Fruit fly (Drosophila melanogaster) whole organism, pupa: Measurements from ENCODE around the gene aay.

Experiments
- CG10348 ChIP-seq: fragments of 200-800 bp; sonication (Bioruptor generic); IDR thresholded peaks from 2 replicates; pipeline ENCODE4 v1.3.6; 2022; ENCODE audit warnings: missing biosample characterization, missing genetic modification characterization
- CG12605 ChIP-seq: fragments of 200-800 bp; sonication (Bioruptor generic); IDR thresholded peaks from 2 replicates; pipeline ENCODE4 v1.3.6; 2022; ENCODE audit warnings: missing biosample characterization, missing genetic modification characterization
- CG13204 ChIP-seq: fragments of 200-800 bp; sonication (Bioruptor generic); optimal IDR thresholded peaks from 2 replicates; lab custom pipeline; 2018; ENCODE audit warnings: missing biosample characterization, mild to moderate bottlenecking, missing genetic modification characterization, moderate library complexity
- CG14655 ChIP-seq: fragments of 200-800 bp; sonication (Bioruptor generic); optimal IDR thresholded peaks from 3 replicates; lab custom pipeline; 2017; ENCODE audit warnings: mild to moderate bottlenecking, missing biosample characterization, missing genetic modification reagents, missing genetic modification characterization
- CG15710 ChIP-seq: fragments of 200-800 bp; sonication (Bioruptor generic); optimal IDR thresholded peaks from 2 replicates; lab custom pipeline; 2018; ENCODE audit warnings: missing biosample characterization, mild to moderate bottlenecking, missing genetic modification characterization, moderate library complexity
- CG17806 ChIP-seq: fragments of 200-800 bp; sonication (Bioruptor generic); optimal IDR thresholded peaks from 2 replicates; lab custom pipeline; 2018; ENCODE audit warnings: missing biosample characterization, mild to moderate bottlenecking, missing genetic modification characterization, moderate library complexity
- CG32121 ChIP-seq: fragments of 200-800 bp; sonication (Bioruptor generic); IDR thresholded peaks from 2 replicates; pipeline ENCODE4 v1.3.6; 2022; ENCODE audit warnings: missing biosample characterization, missing genetic modification characterization
- CG34367 ChIP-seq: fragments of 200-800 bp; sonication (Bioruptor generic); optimal IDR thresholded peaks from 2 replicates; lab custom pipeline; 2018; ENCODE audit warnings: missing biosample characterization, mild to moderate bottlenecking, missing genetic modification characterization
- CG4496 ChIP-seq: fragments of 200-800 bp; sonication (Bioruptor generic); IDR thresholded peaks from 3 replicates; pipeline ENCODE4 v1.3.6; 2022; ENCODE audit warnings: missing biosample characterization, missing genetic modification characterization
- CG8159 ChIP-seq: fragments of 200-800 bp; sonication (Bioruptor generic); optimal IDR thresholded peaks from 3 replicates; lab custom pipeline; 2018; ENCODE audit warnings: missing biosample characterization, mild to moderate bottlenecking, missing genetic modification characterization, moderate library complexity
- CG8301 ChIP-seq: fragments of 200-800 bp; sonication (Bioruptor generic); optimal IDR thresholded peaks from 2 replicates; lab custom pipeline; 2018; ENCODE audit warnings: missing biosample characterization, mild to moderate bottlenecking, missing genetic modification characterization
- CG9948 ChIP-seq: fragments of 200-800 bp; sonication (Bioruptor generic); optimal IDR thresholded peaks from 2 replicates; lab custom pipeline; 2018; ENCODE audit warnings: missing biosample characterization, mild to moderate bottlenecking, missing genetic modification characterization, moderate library complexity
- D1 ChIP-seq: fragments of 200-800 bp; sonication (Bioruptor generic); optimal IDR thresholded peaks from 2 replicates; lab custom pipeline; 2018; ENCODE audit warnings: missing biosample characterization, mild to moderate bottlenecking, missing genetic modification characterization, moderate library complexity
- EcR ChIP-seq: fragments of 200-800 bp; sonication (Bioruptor generic); optimal IDR thresholded peaks from 3 replicates; lab custom pipeline; 2019; ENCODE audit warnings: missing biosample characterization, missing genetic modification characterization, mild to moderate bottlenecking, moderate library complexity, missing genetic modification reagents
- Ets98B ChIP-seq: fragments of 200-800 bp; sonication (Bioruptor generic); IDR thresholded peaks from 2 replicates; pipeline ENCODE4 v1.3.6; 2022; ENCODE audit warnings: missing biosample characterization, missing genetic modification characterization
- Pif1A ChIP-seq: fragments of 200-800 bp; sonication (Bioruptor generic); optimal IDR thresholded peaks from 3 replicates; lab custom pipeline; 2016; ENCODE audit warnings: missing biosample characterization, missing genetic modification characterization
- Pif1B ChIP-seq: fragments of 200-800 bp; sonication (Bioruptor generic); optimal IDR thresholded peaks from 3 replicates; lab custom pipeline; 2016; ENCODE audit warnings: missing biosample characterization, missing genetic modification characterization
- Snoo ChIP-seq: fragments of 200-800 bp; sonication (Bioruptor generic); optimal IDR thresholded peaks from 3 replicates; lab custom pipeline; 2017; ENCODE audit warnings: missing biosample characterization, mild to moderate bottlenecking, missing genetic modification characterization, inconsistent platforms
- fd96Ca ChIP-seq: fragments of 200-800 bp; sonication (Bioruptor generic); IDR thresholded peaks from 3 replicates; pipeline ENCODE4 v1.3.6; 2022; ENCODE audit warnings: missing biosample characterization, missing genetic modification characterization
- gl ChIP-seq: fragments of 200-800 bp; sonication (Bioruptor generic); optimal IDR thresholded peaks from 2 replicates; lab custom pipeline; 2018; ENCODE audit warnings: missing biosample characterization, mild to moderate bottlenecking, missing genetic modification characterization
- rn ChIP-seq: fragments of 200-800 bp; sonication (Bioruptor generic); IDR thresholded peaks from 2 replicates; pipeline ENCODE4 v1.3.6; 2022; ENCODE audit warnings: missing biosample characterization, missing genetic modification characterization

aay gene

DNA sequence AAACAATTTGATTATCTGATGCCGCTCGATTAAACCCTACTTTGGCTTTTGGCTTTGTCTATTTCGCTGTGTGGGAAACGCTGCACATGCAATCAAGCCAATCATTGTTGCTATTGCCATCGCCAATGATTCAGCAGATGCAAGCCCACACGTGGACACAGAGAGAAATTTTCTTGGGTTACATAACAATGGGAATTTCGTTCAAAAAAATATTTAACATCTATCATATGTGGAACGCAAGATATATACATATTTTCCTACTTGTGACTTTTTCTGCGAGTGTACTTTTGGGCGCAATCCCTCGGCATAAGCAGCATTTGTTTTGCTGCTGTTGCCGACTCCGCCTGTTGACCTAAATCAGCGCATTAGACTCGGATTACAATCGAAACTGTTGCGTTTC, 3.7 kb upstream of the aay start:
- TF ChIP-seq Ets98B (GFP tag; lab: Robert Waterston, UW) (peak; percentile 85), CG10348 (GFP tag; lab: Robert Waterston, UW) (no peak), CG9948 (peak; percentile 45), CG15710 (tag; lab: Kevin White, UChicago) (peak; percentile 40), CG4496 (GFP tag; lab: Robert Waterston, UW) (peak; percentile 85), CG12605 (GFP tag; lab: Robert Waterston, UW) (peak; percentile 62), gl (tag; lab: Kevin White, UChicago) (no peak), CG8301 (tag; lab: Kevin White, UChicago) (peak; percentile 53), D1 (tag; lab: Kevin White, UChicago) (no peak), CG13204 (GFP tag; lab: Kevin White, UChicago) (no peak), rn (peak; percentile 60), CG8159 (tag; lab: Kevin White, UChicago) (peak; percentile 47), Pif1A (GFP tag; lab: Kevin White, UChicago) (peak; percentile 61), CG17806 (tag; lab: Kevin White, UChicago) (peak; percentile 64), CG34367 (tag; lab: Kevin White, UChicago) (peak; percentile 21), CG32121 (GFP tag; lab: Robert Waterston, UW) (peak; percentile 90), EcR (GFP tag; lab: Kevin White, UChicago) (no peak), Pif1B (GFP tag; lab: Kevin White, UChicago) (peak; percentile 5), CG14655 (GFP tag; lab: Kevin White, UChicago) (peak; percentile 36), fd96Ca (peak; percentile 89), Snoo (tag; lab: Kevin White, UChicago) (peak; percentile 21)

DNA sequence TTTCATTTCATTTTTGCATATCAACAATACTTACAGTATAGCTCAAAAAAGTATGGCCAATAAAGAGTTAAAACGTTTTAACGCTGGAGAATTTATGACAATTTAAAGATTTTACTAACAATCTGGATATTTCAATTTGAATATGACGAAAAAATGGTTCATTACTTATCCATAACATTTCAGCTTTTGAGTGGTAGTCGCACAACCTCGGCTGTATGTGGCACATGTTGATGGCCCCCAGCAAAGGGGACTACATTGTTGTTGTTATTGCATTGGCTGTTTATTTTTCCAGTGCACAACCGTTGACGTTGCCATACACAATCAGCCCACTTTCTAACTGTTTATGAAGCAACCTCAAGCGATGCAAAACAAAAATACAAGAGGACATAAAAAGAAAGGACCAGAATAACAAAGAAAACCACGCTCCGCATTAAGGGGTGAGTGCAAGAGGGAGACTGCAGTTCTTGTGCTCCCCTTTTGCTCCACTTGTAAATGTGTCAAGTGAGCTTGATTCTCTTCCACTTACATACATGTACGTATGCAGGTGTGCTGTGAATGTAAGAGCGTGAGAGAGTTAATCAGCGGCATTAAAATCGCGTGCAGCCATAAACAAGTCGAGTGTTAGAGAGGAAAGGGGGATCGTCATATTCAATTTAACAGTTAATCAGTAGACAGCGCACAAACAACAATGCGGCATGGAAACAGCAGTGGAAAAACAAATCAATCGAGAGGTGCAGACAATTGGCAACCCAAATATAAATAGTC, 2.8 kb upstream of the aay start:
- TF ChIP-seq CG8159 (tag; lab: Kevin White, UChicago) (peak; percentile 97), CG17806 (tag; lab: Kevin White, UChicago) (peak; percentile 95), CG34367 (tag; lab: Kevin White, UChicago) (peak; percentile 95), CG8301 (tag; lab: Kevin White, UChicago) (peak; percentile 93), Pif1B (GFP tag; lab: Kevin White, UChicago) (peak; percentile 96), Ets98B (GFP tag; lab: Robert Waterston, UW) (peak; percentile 96), Snoo (tag; lab: Kevin White, UChicago) (peak; percentile 94), CG15710 (tag; lab: Kevin White, UChicago) (peak; percentile 97), CG32121 (GFP tag; lab: Robert Waterston, UW) (peak; percentile 96), Pif1A (GFP tag; lab: Kevin White, UChicago) (peak; percentile 94), CG9948 (peak; percentile 93), CG10348 (GFP tag; lab: Robert Waterston, UW) (peak; percentile 80), CG13204 (GFP tag; lab: Kevin White, UChicago) (peak; percentile 86), gl (tag; lab: Kevin White, UChicago) (peak; percentile 91), D1 (tag; lab: Kevin White, UChicago) (peak; percentile 96), CG4496 (GFP tag; lab: Robert Waterston, UW) (peak; percentile 95), CG12605 (GFP tag; lab: Robert Waterston, UW) (peak; percentile 93), EcR (GFP tag; lab: Kevin White, UChicago) (peak; percentile 91), fd96Ca (peak; percentile 92), rn (peak; percentile 74), CG14655 (GFP tag; lab: Kevin White, UChicago) (peak; percentile 92)

DNA sequence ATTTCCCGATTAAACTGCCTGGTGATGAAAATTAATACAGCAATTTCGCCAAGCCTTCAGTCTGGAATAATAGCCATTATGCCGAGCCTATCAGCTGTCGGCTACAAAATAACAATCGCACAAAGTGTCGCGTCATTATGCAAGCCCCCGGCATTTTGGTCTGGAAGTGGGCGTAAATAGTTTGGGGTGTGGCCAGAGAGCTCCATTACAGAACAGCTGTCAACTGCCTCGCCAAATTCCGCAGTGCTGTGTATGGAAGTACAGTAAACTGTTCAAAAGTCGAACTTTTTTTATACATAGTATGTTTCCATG, 2.3 kb upstream of the aay start:
- no peak for TF ChIP-seq Snoo (tag; lab: Kevin White, UChicago)
- TF ChIP-seq CG32121 (GFP tag; lab: Robert Waterston, UW): no peak
- no peak for TF ChIP-seq CG15710 (tag; lab: Kevin White, UChicago)
- no peak for TF ChIP-seq gl (tag; lab: Kevin White, UChicago)
- TF ChIP-seq Pif1B (GFP tag; lab: Kevin White, UChicago): no peak
- no peak for TF ChIP-seq Pif1A (GFP tag; lab: Kevin White, UChicago)

DNA sequence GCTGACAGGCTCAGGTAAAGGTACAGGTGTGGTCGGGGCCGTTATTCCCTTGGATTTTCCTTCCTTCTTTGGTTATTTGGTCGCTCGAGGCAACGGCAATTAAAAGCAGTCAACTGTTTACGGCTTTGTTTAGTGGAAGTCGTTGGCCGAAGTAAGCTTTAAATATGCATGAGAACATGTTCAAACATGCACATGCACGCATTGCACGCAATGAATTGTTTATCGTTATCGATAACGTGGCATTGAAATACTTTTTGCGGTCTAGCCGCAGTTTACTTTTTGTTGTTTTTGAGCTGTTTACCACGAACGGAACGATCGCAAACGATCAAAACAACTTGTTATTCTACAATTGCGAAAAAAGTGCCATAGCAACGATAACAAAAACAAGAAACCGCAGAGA, 1.4 kb upstream of the aay start:
- TF ChIP-seq CG4496 (GFP tag; lab: Robert Waterston, UW) (peak; percentile 6; the same call in 1 of the 3 replicates), CG13204 (GFP tag; lab: Kevin White, UChicago) (no peak), EcR (GFP tag; lab: Kevin White, UChicago) (peak; percentile 15)
- TF ChIP-seq, all 21 proteins: peak for 2

DNA sequence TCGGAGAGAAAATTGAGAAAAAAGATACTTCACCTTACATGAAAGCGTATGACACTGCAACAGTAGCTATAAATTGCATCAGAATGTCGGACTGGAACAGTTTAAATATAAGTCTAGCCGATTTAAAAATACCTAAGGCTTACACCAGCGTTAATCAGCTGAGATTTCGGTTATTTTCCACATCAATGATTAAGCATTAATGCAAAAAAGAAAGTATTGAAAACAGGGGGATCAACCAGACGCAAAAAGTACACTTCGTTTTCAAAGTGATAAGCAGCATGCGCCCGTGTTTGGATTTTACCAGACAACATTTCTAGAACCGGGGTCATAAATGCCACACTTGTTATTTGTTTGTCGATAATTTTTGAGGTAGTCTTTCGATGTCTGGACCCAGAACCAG, 918 bp upstream of the aay start:
- TF ChIP-seq CG12605 (GFP tag; lab: Robert Waterston, UW) (no peak), CG13204 (GFP tag; lab: Kevin White, UChicago) (no peak), CG4496 (GFP tag; lab: Robert Waterston, UW) (no peak)
